Worm (Caenorhabditis elegans) whole organism, late embryonic: ENCODE measurements around the gene F54D12.1.

ENCODE experiments used
- C08G9.2 ChIP-seq: sonication (generic microtip); optimal IDR thresholded peaks from 2 replicates; lab custom pipeline; 2016; ENCODE audit warnings: mild to moderate bottlenecking, missing genetic modification characterization, moderate library complexity, missing compliant biosample characterization
- dve-1 ChIP-seq: sonication (generic microtip); optimal IDR thresholded peaks from 2 replicates; lab custom pipeline; 2017; ENCODE audit warnings: antibody characterized with exemption, mild to moderate bottlenecking, missing genetic modification characterization, missing compliant biosample characterization
- fkh-6 ChIP-seq: sonication (generic microtip); optimal IDR thresholded peaks from 2 replicates; lab custom pipeline; 2016; ENCODE audit warnings: missing genetic modification characterization, missing compliant biosample characterization
- hlh-30 ChIP-seq: sonication (generic microtip); optimal IDR thresholded peaks from 2 replicates; lab custom pipeline; 2017; ENCODE audit warnings: antibody characterized with exemption, missing genetic modification characterization, missing compliant biosample characterization; ENCODE audit not compliant: insufficient read depth
- odd-2 ChIP-seq: sonication (generic microtip); optimal IDR thresholded peaks from 2 replicates; lab custom pipeline; 2017; ENCODE audit warnings: antibody characterized with exemption, mild to moderate bottlenecking, missing genetic modification characterization, missing compliant biosample characterization
- pag-3 ChIP-seq: sonication (generic microtip); optimal IDR thresholded peaks from 2 replicates; lab custom pipeline; 2016; ENCODE audit warnings: missing compliant biosample characterization, missing genetic modification characterization, borderline replicate concordance
- pros-1 ChIP-seq: fragments of 150-350 bp; optimal IDR thresholded peaks from 2 replicates; lab custom pipeline; 2014; ENCODE audit warnings: missing biosample characterization, missing genetic modification reagents, missing genetic modification characterization
- tbx-2 ChIP-seq: sonication (generic microtip); optimal IDR thresholded peaks from 2 replicates; lab custom pipeline; 2016; ENCODE audit warnings: missing genetic modification characterization, missing compliant biosample characterization
- zip-5 ChIP-seq: sonication (generic microtip); optimal IDR thresholded peaks from 2 replicates; lab custom pipeline; 2016; ENCODE audit warnings: missing genetic modification characterization, missing compliant biosample characterization

- TF ChIP-seq tbx-2 (tag; lab: Kevin White, UChicago), result no peak
- no peak for TF ChIP-seq pros-1
- no peak for TF ChIP-seq fkh-6 (tag; lab: Kevin White, UChicago)
- TF ChIP-seq pag-3 (tag; lab: Kevin White, UChicago), result no peak
- no peak for TF ChIP-seq C08G9.2
- TF ChIP-seq hlh-30, result no peak
- no peak for TF ChIP-seq odd-2 (tag; lab: Kevin White, UChicago)
- no peak for TF ChIP-seq zip-5
- no peak for TF ChIP-seq dve-1 (tag; lab: Kevin White, UChicago)
These were observed 14.9 kb upstream of the F54D12.1 start, which contains the start of gene F54D12.7 for ce11 chrII:1385280-1385679.
